Worm (Caenorhabditis elegans) whole organism, late embryonic: ENCODE results near the gene npax-1.

Source experiments
- C38D4.7 ChIP-seq: fragments of 200-800 bp; sonication (Bioruptor generic); optimal IDR thresholded peaks from 2 replicates; lab custom pipeline; 2018; ENCODE audit warnings: mild to moderate bottlenecking, missing genetic modification characterization, moderate library complexity, missing compliant biosample characterization
- F13H6.1 ChIP-seq: sonication (generic microtip); optimal IDR thresholded peaks from 2 replicates; lab custom pipeline; 2016; ENCODE audit warnings: missing genetic modification characterization, missing compliant biosample characterization
- T23F11.4 ChIP-seq: fragments of 200-800 bp; sonication (Bioruptor generic); optimal IDR thresholded peaks from 2 replicates; lab custom pipeline; 2018; ENCODE audit warnings: mild to moderate bottlenecking, missing genetic modification characterization, missing compliant biosample characterization
- Y22D7AL.16 ChIP-seq: sonication (generic microtip); optimal IDR thresholded peaks from 2 replicates; lab custom pipeline; 2016; ENCODE audit warnings: missing genetic modification characterization, missing compliant biosample characterization
- ama-1 ChIP-seq: fragments of 150-350 bp; optimal IDR thresholded peaks from 2 replicates; lab custom pipeline; 2014
- fax-1 ChIP-seq: sonication (generic microtip); optimal IDR thresholded peaks from 2 replicates; lab custom pipeline; 2016; ENCODE audit warnings: missing genotype, missing genetic modification characterization, missing compliant biosample characterization
- fkh-10 ChIP-seq: fragments of 150-350 bp; optimal IDR thresholded peaks from 2 replicates; lab custom pipeline; 2014; ENCODE audit warnings: missing biosample characterization, missing genetic modification reagents, missing genetic modification characterization
- fkh-6 ChIP-seq: sonication (generic microtip); optimal IDR thresholded peaks from 2 replicates; lab custom pipeline; 2016; ENCODE audit warnings: missing genetic modification characterization, missing compliant biosample characterization
- hlh-30 ChIP-seq: sonication (generic microtip); optimal IDR thresholded peaks from 2 replicates; lab custom pipeline; 2017; ENCODE audit warnings: antibody characterized with exemption, missing genetic modification characterization, missing compliant biosample characterization; ENCODE audit not compliant: insufficient read depth
- hlh-6 ChIP-seq: sonication (generic microtip); optimal IDR thresholded peaks from 2 replicates; lab custom pipeline; 2016; ENCODE audit warnings: missing genotype, missing genetic modification characterization, missing compliant biosample characterization
- lim-6 ChIP-seq: sonication (generic microtip); optimal IDR thresholded peaks from 2 replicates; lab custom pipeline; 2016; ENCODE audit warnings: missing genetic modification characterization, missing compliant biosample characterization
- pqm-1 ChIP-seq: sonication (generic microtip); optimal IDR thresholded peaks from 2 replicates; lab custom pipeline; 2016; ENCODE audit warnings: missing genetic modification characterization, missing compliant biosample characterization
- sdc-2 ChIP-seq: sonication (generic microtip); optimal IDR thresholded peaks from 2 replicates; lab custom pipeline; 2016; ENCODE audit warnings: missing genotype, missing genetic modification characterization, missing compliant biosample characterization
- sox-2 ChIP-seq: fragments of 200-800 bp; sonication (Bioruptor generic); IDR thresholded peaks from 2 replicates; pipeline ENCODE4 v1.3.6; 2022; ENCODE audit warnings: missing genetic modification reagents, missing genetic modification characterization, missing compliant biosample characterization
- syd-9 ChIP-seq: sonication (generic microtip); optimal IDR thresholded peaks from 2 replicates; lab custom pipeline; 2016; ENCODE audit warnings: mild to moderate bottlenecking, missing genetic modification characterization, moderate library complexity, missing compliant biosample characterization
- ttx-3 ChIP-seq: sonication (generic microtip); optimal IDR thresholded peaks from 2 replicates; lab custom pipeline; 2016; ENCODE audit warnings: missing genetic modification reagents, missing genetic modification characterization, missing compliant biosample characterization
- unc-3 ChIP-seq, 2 experiments: fragments of 200-800 bp in 1 of 2; sonication (Bioruptor generic) in 1 of 2; sonication (generic microtip) in 1 of 2; conservative IDR thresholded peaks in 1 of 2; optimal IDR thresholded peaks in 1 of 2; 2 replicates each; pipeline versions ENCODE4 v1.3.6 to Lab custom; 2016 to 2022; ENCODE audit warnings: missing compliant biosample characterization in 2 of 2, missing genetic modification characterization in 2 of 2, missing genetic modification reagents in 1 of 2

npax-1 gene

DNA sequence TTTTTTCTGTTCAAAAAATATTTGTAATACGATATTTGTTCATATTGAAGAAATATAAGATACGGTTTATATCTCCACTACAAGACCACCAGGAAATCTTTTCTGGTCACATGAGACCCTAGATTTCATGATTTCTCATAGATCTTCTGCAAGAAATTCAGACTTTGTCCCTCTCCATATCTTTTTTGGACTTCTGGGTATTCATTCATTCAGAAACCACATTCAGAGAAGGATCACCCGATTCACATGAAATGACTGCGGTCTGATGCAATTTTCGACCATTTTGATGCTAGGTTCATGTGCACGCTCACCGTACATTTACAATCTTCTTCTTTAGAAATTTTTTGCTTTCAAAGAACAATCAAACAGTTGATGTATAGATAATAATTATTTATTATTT, 51.3 kb downstream of the npax-1 start:
- TF ChIP-seq sox-2 (GFP tag; lab: Robert Waterston, UW) (no peak), sdc-2 (no peak), fkh-10 (no peak), hlh-30 (tag; lab: Kevin White, UChicago) (no peak), hlh-6 (tag; lab: Kevin White, UChicago) (no peak), syd-9 (tag; lab: Kevin White, UChicago) (no peak), C38D4.7 (GFP tag; lab: Kevin White, UChicago) (no peak), ama-1 (lab: Kevin White, UChicago) (no peak), F13H6.1 (no peak), lim-6 (tag; lab: Kevin White, UChicago) (no peak), ttx-3 (no peak), unc-3 (GFP tag; conservative IDR thresholded peaks at IDR 0.05; lab: Robert Waterston, UW) (no peak), unc-3 (tag; optimal IDR thresholded peaks at IDR 0.05; lab: Kevin White, UChicago) (no peak), pqm-1 (tag; lab: Kevin White, UChicago) (no peak), fax-1 (tag; lab: Kevin White, UChicago) (no peak), fkh-6 (tag; lab: Kevin White, UChicago) (no peak), T23F11.4 (GFP tag; lab: Kevin White, UChicago) (no peak), Y22D7AL.16 (tag; lab: Kevin White, UChicago) (no peak)
